Worm (Caenorhabditis elegans) whole organism, mixed stage, embryonic: ENCODE data around the gene prcc-1.

Source experiments
- M03D4.4 ChIP-seq: sonication (generic microtip); optimal IDR thresholded peaks from 2 replicates; lab custom pipeline; 2017; ENCODE audit warnings: mild to moderate bottlenecking, missing genetic modification characterization, missing compliant biosample characterization
- bed-3 ChIP-seq: fragments of 200-800 bp; sonication (Bioruptor generic); optimal IDR thresholded peaks from 3 replicates; lab custom pipeline; 2018; ENCODE audit warnings: mild to moderate bottlenecking, missing genetic modification characterization, moderate library complexity, missing compliant biosample characterization
- blmp-1 ChIP-seq: fragments of 150-350 bp; optimal IDR thresholded peaks from 2 replicates; lab custom pipeline; 2014; ENCODE audit warnings: missing biosample characterization, missing genetic modification characterization
- ceh-43 ChIP-seq: fragments of 200-800 bp; sonication (Bioruptor generic); optimal IDR thresholded peaks from 2 replicates; lab custom pipeline; 2018; ENCODE audit warnings: mild to moderate bottlenecking, missing genetic modification characterization, moderate library complexity, missing compliant biosample characterization
- ceh-83 ChIP-seq: fragments of 200-800 bp; sonication (Bioruptor generic); optimal IDR thresholded peaks from 2 replicates; lab custom pipeline; 2018; ENCODE audit warnings: mild to moderate bottlenecking, missing genetic modification characterization, missing compliant biosample characterization
- ces-1 ChIP-seq: fragments of 150-350 bp; optimal IDR thresholded peaks from 2 replicates; lab custom pipeline; 2014; ENCODE audit warnings: missing biosample characterization, missing genetic modification reagents, missing genetic modification characterization
- cnd-1 ChIP-seq: fragments of 200-800 bp; sonication (Bioruptor generic); optimal IDR thresholded peaks from 2 replicates; lab custom pipeline; 2018; ENCODE audit warnings: mild to moderate bottlenecking, missing genetic modification characterization, missing compliant biosample characterization
- drap-1 ChIP-seq: fragments of 200-800 bp; sonication (Bioruptor generic); optimal IDR thresholded peaks from 3 replicates; lab custom pipeline; 2018; ENCODE audit warnings: mild to moderate bottlenecking, missing genetic modification characterization, missing compliant biosample characterization
- elt-3 ChIP-seq: fragments of 150-350 bp; optimal IDR thresholded peaks from 2 replicates; lab custom pipeline; 2014; ENCODE audit warnings: missing biosample characterization, missing genetic modification characterization
- flh-1 ChIP-seq: fragments of 200-800 bp; sonication (Bioruptor generic); optimal IDR thresholded peaks from 2 replicates; lab custom pipeline; 2018; ENCODE audit warnings: mild to moderate bottlenecking, missing genetic modification characterization, moderate library complexity, missing compliant biosample characterization
- ham-2 ChIP-seq: fragments of 200-800 bp; sonication (Bioruptor generic); optimal IDR thresholded peaks from 2 replicates; lab custom pipeline; 2018; ENCODE audit warnings: mild to moderate bottlenecking, missing genetic modification characterization, missing compliant biosample characterization
- hlh-1 ChIP-seq: fragments of 150-350 bp; optimal IDR thresholded peaks from 2 replicates; lab custom pipeline; 2014; ENCODE audit warnings: missing biosample characterization, missing genetic modification reagents, missing genetic modification characterization
- lin-13 ChIP-seq: fragments of 150-350 bp; optimal IDR thresholded peaks from 2 replicates; lab custom pipeline; 2014; ENCODE audit warnings: missing biosample characterization, missing genetic modification characterization
- lsy-2 ChIP-seq: fragments of 150-350 bp; optimal IDR thresholded peaks from 2 replicates; lab custom pipeline; 2014; ENCODE audit warnings: missing biosample characterization, missing genetic modification characterization
- mab-5 ChIP-seq: fragments of 150-350 bp; optimal IDR thresholded peaks from 2 replicates; lab custom pipeline; 2014; ENCODE audit warnings: missing biosample characterization, missing genetic modification characterization
- mep-1 ChIP-seq: fragments of 150-350 bp; optimal IDR thresholded peaks from 2 replicates; lab custom pipeline; 2017; ENCODE audit warnings: missing biosample characterization, missing genetic modification reagents, missing genetic modification characterization, inconsistent platforms
- nhr-12 ChIP-seq: fragments of 150-350 bp; optimal IDR thresholded peaks from 2 replicates; lab custom pipeline; 2014; ENCODE audit warnings: missing biosample characterization, missing genetic modification characterization
- nhr-2 ChIP-seq: fragments of 150-350 bp; optimal IDR thresholded peaks from 2 replicates; lab custom pipeline; 2014; ENCODE audit warnings: missing biosample characterization, missing genetic modification characterization
- nhr-237 ChIP-seq: fragments of 150-350 bp; optimal IDR thresholded peaks from 2 replicates; lab custom pipeline; 2014; ENCODE audit warnings: missing biosample characterization, missing genetic modification characterization
- nhr-28 ChIP-seq: fragments of 150-350 bp; optimal IDR thresholded peaks from 2 replicates; lab custom pipeline; 2014; ENCODE audit warnings: missing biosample characterization, missing genetic modification characterization
- nhr-76 ChIP-seq: sonication (generic microtip); optimal IDR thresholded peaks from 2 replicates; lab custom pipeline; 2017; ENCODE audit warnings: missing biosample characterization, missing genetic modification characterization
- pha-4 ChIP-seq: fragments of 150-350 bp; optimal IDR thresholded peaks from 2 replicates; lab custom pipeline; 2018; ENCODE audit warnings: missing biosample characterization, missing genetic modification reagents, missing genetic modification characterization
- sem-2 ChIP-seq: fragments of 200-800 bp; sonication (Bioruptor generic); optimal IDR thresholded peaks from 2 replicates; lab custom pipeline; 2018; ENCODE audit warnings: mild to moderate bottlenecking, missing genetic modification characterization, missing compliant biosample characterization
- snpc-4 ChIP-seq: fragments of 150-350 bp; optimal IDR thresholded peaks from 2 replicates; lab custom pipeline; 2014; ENCODE audit warnings: missing biosample characterization, missing genetic modification characterization
- tbx-8 ChIP-seq: fragments of 200-800 bp; sonication (Bioruptor generic); optimal IDR thresholded peaks from 2 replicates; lab custom pipeline; 2018; ENCODE audit warnings: mild to moderate bottlenecking, missing genetic modification characterization, moderate library complexity, missing compliant biosample characterization
- unc-120 ChIP-seq: sonication (generic microtip); optimal IDR thresholded peaks from 2 replicates; lab custom pipeline; 2017; ENCODE audit warnings: missing genetic modification characterization, missing compliant biosample characterization; ENCODE audit not compliant: poor library complexity, severe bottlenecking
- unc-39 ChIP-seq: fragments of 150-350 bp; optimal IDR thresholded peaks from 2 replicates; lab custom pipeline; 2014; ENCODE audit warnings: missing biosample characterization, missing genetic modification characterization
- unc-62 ChIP-seq: fragments of 150-350 bp; optimal IDR thresholded peaks from 2 replicates; lab custom pipeline; 2014; ENCODE audit warnings: missing biosample characterization, missing genetic modification reagents, missing genetic modification characterization
- zip-8 ChIP-seq: fragments of 150-350 bp; optimal IDR thresholded peaks from 2 replicates; lab custom pipeline; 2014; ENCODE audit warnings: missing biosample characterization, missing genetic modification characterization
- ztf-11 ChIP-seq: fragments of 150-350 bp; optimal IDR thresholded peaks from 2 replicates; lab custom pipeline; 2014; ENCODE audit warnings: missing biosample characterization, missing genetic modification characterization

The prcc-1 gene

DNA sequence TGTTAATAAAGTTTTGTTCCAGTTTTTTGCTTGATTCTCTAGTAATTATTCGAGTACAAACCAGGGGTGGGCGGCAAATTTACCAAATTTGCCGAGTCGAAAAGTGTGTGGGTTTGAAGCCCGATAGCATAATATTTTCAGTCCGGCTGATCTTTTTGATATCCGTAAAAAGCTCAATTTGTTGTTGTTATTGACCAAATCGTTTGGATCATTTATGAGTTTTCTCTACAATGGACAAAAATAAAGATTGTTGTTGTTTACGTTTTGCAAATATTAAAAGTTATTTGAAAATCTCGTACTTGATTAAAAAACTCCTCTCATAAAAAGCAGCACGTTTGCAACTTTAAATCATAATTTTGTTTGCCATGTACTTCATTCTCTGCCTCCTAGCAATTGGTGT, 37.6 kb downstream of the prcc-1 start, which contains the start of gene scl-1:
Gene scl-1, plus strand, starts transcription at position 301 of the 400 bp plus-strand sequence.
- TF ChIP-seq tbx-8: no peak
- no peak for TF ChIP-seq zip-8 (tag; lab: Kevin White, UChicago)
- TF ChIP-seq ceh-83 (GFP tag; lab: Kevin White, UChicago): no peak
- no peak for TF ChIP-seq ceh-43
- no peak for TF ChIP-seq sem-2 (GFP tag; lab: Kevin White, UChicago)
- TF ChIP-seq unc-62 (GFP tag; lab: Kevin White, UChicago): no peak
- no peak for TF ChIP-seq bed-3
- TF ChIP-seq nhr-2 (tag; lab: Kevin White, UChicago): no peak
- no peak for TF ChIP-seq nhr-76
- TF ChIP-seq snpc-4 (tag; lab: Kevin White, UChicago): no peak
- TF ChIP-seq nhr-237: no peak
- TF ChIP-seq, all 35 proteins: peak for 0

DNA sequence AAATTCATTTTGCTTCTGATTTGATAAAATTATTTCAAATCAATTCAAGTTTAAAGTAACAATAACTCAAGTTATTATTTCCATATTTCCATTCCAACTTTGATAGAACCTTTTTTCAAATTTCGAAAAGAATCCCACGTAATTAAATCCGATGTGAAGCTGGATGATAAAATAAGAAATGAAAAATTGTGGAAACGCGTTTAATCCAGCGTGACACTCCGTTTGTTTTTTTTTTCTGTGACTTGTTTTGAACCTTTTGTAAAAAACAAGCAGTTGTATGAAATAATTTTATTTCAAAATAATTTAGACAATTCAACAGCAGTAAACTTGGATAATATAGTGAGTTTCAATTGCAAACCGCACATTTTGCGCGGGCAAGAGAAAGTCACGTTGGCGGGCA, 41.0 kb downstream of the prcc-1 start, which contains the start of gene F49E11.7:
Gene F49E11.7, plus strand, starts transcription at position 301 of the 400 bp plus-strand sequence.
- TF ChIP-seq hlh-1 (tag; lab: Kevin White, UChicago): no peak
- TF ChIP-seq zip-8 (tag; lab: Kevin White, UChicago): no peak
- TF ChIP-seq blmp-1: no peak
- TF ChIP-seq ztf-11 (tag; lab: Kevin White, UChicago): no peak
- TF ChIP-seq drap-1 (GFP tag; lab: Kevin White, UChicago): no peak
- no peak for TF ChIP-seq sem-2 (GFP tag; lab: Kevin White, UChicago)
- no peak for TF ChIP-seq bed-3
- TF ChIP-seq mep-1 (tag; lab: Kevin White, UChicago): no peak
- no peak for TF ChIP-seq nhr-237
- no peak for TF ChIP-seq snpc-4 (tag; lab: Kevin White, UChicago)
- TF ChIP-seq ceh-43: no peak
- no peak for TF ChIP-seq unc-39 (tag; lab: Kevin White, UChicago)
- TF ChIP-seq nhr-12 (tag; lab: Kevin White, UChicago): no peak
- no peak for TF ChIP-seq ces-1 (GFP tag; lab: Kevin White, UChicago)
- TF ChIP-seq, all 35 proteins: peak for 0

DNA sequence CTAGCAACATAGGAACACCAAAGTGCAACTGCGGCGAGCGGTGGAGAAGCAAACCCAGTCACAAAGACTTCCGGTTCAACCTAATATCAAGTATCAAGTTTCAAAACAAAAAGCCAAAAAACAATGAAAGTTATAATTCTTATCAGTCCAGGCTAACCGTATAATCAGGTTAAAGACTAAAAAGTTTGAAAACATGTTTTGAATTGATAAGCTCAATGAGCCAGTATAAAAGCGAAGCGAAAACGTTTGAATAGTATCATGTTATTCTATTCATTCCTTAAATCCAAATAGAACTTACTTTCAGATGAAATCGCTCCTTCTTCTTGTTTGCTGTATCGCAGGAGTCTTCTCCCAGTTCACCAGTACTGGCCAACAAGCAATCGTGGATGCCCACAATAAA, 42.5 kb downstream of the prcc-1 start, which contains the start of gene scl-11:
Gene scl-11, plus strand, starts transcription at position 301 of the 400 bp plus-strand sequence.
- TF ChIP-seq unc-39 (tag; lab: Kevin White, UChicago) (no peak), nhr-237 (no peak), pha-4 (tag; lab: Kevin White, UChicago) (no peak), unc-62 (GFP tag; lab: Kevin White, UChicago) (no peak), ces-1 (GFP tag; lab: Kevin White, UChicago) (no peak), snpc-4 (tag; lab: Kevin White, UChicago) (no peak), ztf-11 (tag; lab: Kevin White, UChicago) (no peak), ceh-43 (no peak), unc-120 (tag; lab: Kevin White, UChicago) (no peak), ham-2 (GFP tag; lab: Kevin White, UChicago) (no peak), flh-1 (GFP tag; lab: Kevin White, UChicago) (no peak), mab-5 (no peak), tbx-8 (no peak)

DNA sequence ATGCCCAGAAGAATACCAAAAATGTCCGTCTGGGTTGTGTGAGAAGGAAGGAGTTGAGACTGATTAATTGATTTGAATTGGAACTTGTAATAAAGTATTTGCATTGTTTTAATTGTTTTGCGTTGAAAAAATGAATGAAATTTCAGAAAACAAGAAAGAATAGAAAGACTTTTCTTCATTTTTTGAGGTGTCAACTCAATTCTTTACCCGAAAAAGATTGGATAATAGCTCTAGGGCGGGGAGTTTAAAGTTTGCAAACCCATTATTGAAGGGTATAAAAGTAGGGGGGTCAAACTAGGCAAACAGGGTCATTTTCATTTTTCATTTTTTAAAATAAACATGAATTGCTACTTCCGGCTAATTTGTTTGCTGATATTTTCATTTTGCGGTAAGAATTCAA, 45.4 kb downstream of the prcc-1 start, which contains the start of gene scl-10:
Gene scl-10, plus strand, starts transcription at position 301 of the 400 bp plus-strand sequence.
- no peak for TF ChIP-seq blmp-1
- TF ChIP-seq unc-39 (tag; lab: Kevin White, UChicago): no peak
- no peak for TF ChIP-seq lin-13 (tag; lab: Kevin White, UChicago)
- TF ChIP-seq, all 35 proteins: peak for 0

DNA sequence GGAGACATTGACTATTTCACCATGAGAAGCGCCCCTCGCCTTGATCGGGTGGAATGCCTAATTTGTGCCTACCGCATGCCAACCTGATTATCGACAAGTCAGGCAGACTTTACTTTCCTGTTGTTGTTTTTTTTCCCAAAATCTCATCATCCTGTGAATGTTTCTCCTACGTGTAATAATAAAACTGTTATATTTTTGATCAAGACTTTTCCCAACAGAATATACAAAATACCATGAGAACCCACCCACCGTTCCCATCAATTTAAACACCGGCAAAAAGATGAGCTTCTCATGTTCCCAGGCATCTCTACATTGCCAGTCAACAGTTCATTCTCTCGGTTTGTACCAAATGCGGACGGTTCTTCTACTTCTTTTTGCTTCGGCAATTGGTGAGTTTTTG, 46.7 kb downstream of the prcc-1 start, which contains the start of gene scl-9:
Gene scl-9, plus strand, starts transcription at position 301 of the 400 bp plus-strand sequence.
- TF ChIP-seq snpc-4 (tag; lab: Kevin White, UChicago) (no peak), bed-3 (no peak), nhr-28 (tag; lab: Kevin White, UChicago) (no peak), nhr-12 (tag; lab: Kevin White, UChicago) (no peak), nhr-2 (tag; lab: Kevin White, UChicago) (no peak), M03D4.4 (tag; lab: Kevin White, UChicago) (no peak), elt-3 (no peak), sem-2 (GFP tag; lab: Kevin White, UChicago) (no peak), pha-4 (tag; lab: Kevin White, UChicago) (no peak), mab-5 (no peak), cnd-1 (tag; lab: Kevin White, UChicago) (no peak), lsy-2 (tag; lab: Kevin White, UChicago) (no peak)
